Fruit fly (Drosophila melanogaster): ENCODE measurements around the gene smp-30.

smp-30 gene

dm6 chr3R:14709480-14709984 lies 41.5 kb downstream of the smp-30 start (continued):
- TF ChIP-seq CG4282 (GFP tag; optimal IDR thresholded peaks at IDR 0.05) (no peak), Sry-β (GFP tag; optimal IDR thresholded peaks at IDR 0.05) (no peak), so (GFP tag; IDR thresholded peaks at IDR 0.05) (peak; percentile 39; the same call in 1 of the 3 replicates), CG8359 (GFP tag; optimal IDR thresholded peaks at IDR 0.05; ENCODE audit: borderline replicate concordance) (no peak), CG3163 (GFP tag; optimal IDR thresholded peaks at IDR 0.05) (no peak), ro (GFP tag; IDR thresholded peaks at IDR 0.05) (no peak), HmgD (GFP tag; optimal IDR thresholded peaks at IDR 0.05) (no peak), luna (GFP tag; optimal IDR thresholded peaks at IDR 0.05) (no peak), stwl (tag; optimal IDR thresholded peaks at IDR 0.05) (no peak), repo (GFP tag; optimal IDR thresholded peaks at IDR 0.05) (no peak), eve (GFP tag; optimal IDR thresholded peaks at IDR 0.05) (no peak), shn (GFP tag; optimal IDR thresholded peaks at IDR 0.05) (no peak), HHEX (GFP tag; optimal IDR thresholded peaks at IDR 0.05) (peak; percentile 17), Usf (GFP tag; optimal IDR thresholded peaks at IDR 0.05) (no peak), Side (GFP tag; optimal IDR thresholded peaks at IDR 0.05) (no peak), Med (GFP tag) (peak; percentile 29), CG12942 (GFP tag; optimal IDR thresholded peaks at IDR 0.05) (no peak), CG2889 (GFP tag; IDR thresholded peaks at IDR 0.05) (no peak), dpn (GFP tag; optimal IDR thresholded peaks at IDR 0.05) (no peak), ci (GFP tag; IDR thresholded peaks at IDR 0.05) (0 out of 3 replicates have a peak, but pooled peaks have one; percentile 11), Nf-YC (tag; optimal IDR thresholded peaks at IDR 0.05) (peak; percentile 64), CG2199 (GFP tag; IDR thresholded peaks at IDR 0.05) (no peak), pzg (GFP tag; optimal IDR thresholded peaks at IDR 0.05) (no peak), HLH4C (GFP tag; IDR thresholded peaks at IDR 0.05; ENCODE audit: partially characterized antibody) (no peak), Blimp-1 (GFP tag; optimal IDR thresholded peaks at IDR 0.05) (no peak), CG10366 (GFP tag; IDR thresholded peaks at IDR 0.05) (no peak), schlank (tag; optimal IDR thresholded peaks at IDR 0.05) (no peak), bigmax (GFP tag; optimal IDR thresholded peaks at IDR 0.05) (no peak), Fer1 (GFP tag; optimal IDR thresholded peaks at IDR 0.05) (no peak), unc-4 (GFP tag; IDR thresholded peaks at IDR 0.05; ENCODE audit: partially characterized antibody) (no peak), vvl (GFP tag; IDR thresholded peaks at IDR 0.05) (0 out of 2 replicates have a peak, but pooled peaks have one; percentile 33), twi (tag; optimal IDR thresholded peaks at IDR 0.05) (no peak), Nf-YB (GFP tag; optimal IDR thresholded peaks at IDR 0.05) (peak; percentile 73), CG6272 (GFP tag; IDR thresholded peaks at IDR 0.05) (no peak), hbn (GFP tag; IDR thresholded peaks at IDR 0.05; ENCODE audit: partially characterized antibody) (no peak), CG6791 (GFP tag; IDR thresholded peaks at IDR 0.05; ENCODE audit: partially characterized antibody) (no peak), CG7963 (GFP tag; IDR thresholded peaks at IDR 0.05; ENCODE audit: partially characterized antibody) (no peak), nerfin-1 (tag; optimal IDR thresholded peaks at IDR 0.05) (no peak), Six4 (GFP tag; optimal IDR thresholded peaks at IDR 0.05) (no peak), CG3726 (GFP tag; IDR thresholded peaks at IDR 0.05) (no peak), Tbp (GFP tag; optimal IDR thresholded peaks at IDR 0.05) (no peak), Spps (tag; optimal IDR thresholded peaks at IDR 0.05) (no peak), CG5245 (GFP tag; optimal IDR thresholded peaks at IDR 0.05) (no peak), sima (GFP tag; optimal IDR thresholded peaks at IDR 0.05) (no peak), Hr51 (GFP tag; optimal IDR thresholded peaks at IDR 0.05) (no peak), CG18011 (GFP tag; optimal IDR thresholded peaks at IDR 0.05) (no peak), CG32772 (GFP tag; IDR thresholded peaks at IDR 0.05) (no peak), CG11723 (GFP tag; optimal IDR thresholded peaks at IDR 0.05) (no peak), CG10147 (GFP tag; optimal IDR thresholded peaks at IDR 0.05) (no peak), Scr (GFP tag; IDR thresholded peaks at IDR 0.05; ENCODE audit: partially characterized antibody) (no peak)

Measured in whole organism, embryonic.